Fruit fly (Drosophila melanogaster): Measurements from ENCODE around the gene CG31464.

CG31464 gene

DNA sequence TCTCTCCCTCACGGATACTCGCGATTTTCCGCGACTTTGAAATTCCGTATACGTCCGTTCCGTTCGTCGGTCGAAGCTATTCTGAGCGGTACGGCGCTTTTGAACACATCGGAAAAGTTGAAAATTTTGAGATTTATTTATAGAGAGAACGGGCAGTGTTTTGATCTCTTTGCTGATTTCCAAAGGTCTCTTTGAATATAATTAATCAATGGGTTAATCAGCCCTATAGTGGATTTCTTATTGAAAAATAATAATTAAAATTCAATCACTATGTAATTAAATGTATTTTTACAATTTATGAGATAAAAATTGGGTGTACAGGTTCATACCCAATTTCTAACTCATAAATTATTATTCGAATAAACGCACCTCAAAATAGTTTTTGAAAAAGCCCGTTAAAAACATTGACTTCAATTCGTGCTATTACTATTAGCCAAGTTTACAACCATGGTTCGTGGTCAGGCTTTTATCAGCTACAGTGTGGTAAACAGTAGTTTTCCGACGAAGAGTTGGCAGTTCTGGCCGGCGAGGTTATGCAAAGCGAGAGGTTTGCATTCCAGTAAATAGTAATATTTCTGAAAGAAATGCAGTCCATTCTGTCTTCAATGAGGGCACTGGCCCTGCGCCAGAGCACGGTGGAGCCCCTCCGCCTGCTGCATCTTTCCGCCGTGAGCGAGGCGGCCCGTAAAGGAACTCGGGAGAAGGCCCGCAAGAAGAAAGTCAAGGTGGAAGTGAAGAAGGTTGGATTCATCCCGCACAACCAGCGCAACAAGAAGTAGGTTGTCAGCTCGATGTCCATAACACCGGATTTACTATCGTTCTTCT lies 10.1 kb downstream of the CG31464 start, which contains the start of the genes CG9626 and mRpL1 (continued):
- TF ChIP-seq amos (GFP tag; IDR thresholded peaks at IDR 0.05; ENCODE audit: partially characterized antibody) (peak; percentile 35; the same call in 1 of the 2 replicates), CG14710 (tag; optimal IDR thresholded peaks at IDR 0.05) (peak; percentile 76), CG14667 (GFP tag; IDR thresholded peaks at IDR 0.05) (no peak), Dll (GFP tag; IDR thresholded peaks at IDR 0.05; ENCODE audit: partially characterized antibody) (0 out of 4 replicates have a peak, but pooled peaks have one; percentile 13), fu2 (GFP tag; optimal IDR thresholded peaks at IDR 0.05) (peak; percentile 5), Sry-β (GFP tag; optimal IDR thresholded peaks at IDR 0.05) (no peak), ttk (GFP tag; IDR thresholded peaks at IDR 0.05) (no peak), CG8281 (tag; optimal IDR thresholded peaks at IDR 0.05) (peak; percentile 75), ci (GFP tag; IDR thresholded peaks at IDR 0.05) (peak; percentile 28; the same call in 1 of the 3 replicates), Med (GFP tag) (peak; percentile 86), jumu (GFP tag; optimal IDR thresholded peaks at IDR 0.05) (peak; percentile 21), ind (GFP tag; optimal IDR thresholded peaks at IDR 0.05) (no peak), ranshi (GFP tag; IDR thresholded peaks at IDR 0.05) (0 out of 2 replicates have a peak, but pooled peaks have one; percentile 35), p53 (GFP tag; optimal IDR thresholded peaks at IDR 0.05) (peak; percentile 5), Myb (GFP tag; optimal IDR thresholded peaks at IDR 0.05) (peak; percentile 99), nmo (GFP tag; optimal IDR thresholded peaks at IDR 0.05) (peak; percentile 57), CrebB (tag; optimal IDR thresholded peaks at IDR 0.05) (peak; percentile 19), CG12391 (tag; optimal IDR thresholded peaks at IDR 0.05) (peak; percentile 34), Max (GFP tag; optimal IDR thresholded peaks at IDR 0.05) (peak; percentile 8), lmd (GFP tag; IDR thresholded peaks at IDR 0.05) (0 out of 2 replicates have a peak, but pooled peaks have one; percentile 12), eve (GFP tag; optimal IDR thresholded peaks at IDR 0.05) (no peak), CG17829 (tag; optimal IDR thresholded peaks at IDR 0.05) (peak; percentile 45), CG17186 (GFP tag; optimal IDR thresholded peaks at IDR 0.05) (peak; percentile 64), CG8924 (tag; optimal IDR thresholded peaks at IDR 0.05) (no peak), CG10267 (tag; optimal IDR thresholded peaks at IDR 0.05) (peak; percentile 94), zen (tag; optimal IDR thresholded peaks at IDR 0.05) (peak; percentile 63), CG7928 (GFP tag; optimal IDR thresholded peaks at IDR 0.05) (peak; percentile 19), CG10979 (tag; optimal IDR thresholded peaks at IDR 0.05) (peak; percentile 3), CG34224 (GFP tag; IDR thresholded peaks at IDR 0.05; ENCODE audit: partially characterized antibody) (peak; percentile 30; the same call in 1 of the 3 replicates), Nf-YA (GFP tag; IDR thresholded peaks at IDR 0.05) (no peak), CG4617 (GFP tag; optimal IDR thresholded peaks at IDR 0.05; ENCODE audit: borderline replicate concordance) (peak; percentile 92), Ets65A (GFP tag) (peak; percentile 95), Bgb (GFP tag; IDR thresholded peaks at IDR 0.05; ENCODE audit: partially characterized antibody) (0 out of 2 replicates have a peak, but pooled peaks have one; percentile 23), Poxn (GFP tag; IDR thresholded peaks at IDR 0.05) (no peak), CG12155 (GFP tag; optimal IDR thresholded peaks at IDR 0.05) (peak; percentile 35), tll (GFP tag; optimal IDR thresholded peaks at IDR 0.05) (peak in 1 of 2 experiments; percentile 89), CG9609 (GFP tag; optimal IDR thresholded peaks at IDR 0.05) (peak; percentile 10), trem (tag; optimal IDR thresholded peaks at IDR 0.05) (peak; percentile 100), esg (GFP tag; conservative IDR thresholded peaks at IDR 0.05) (no peak), pita (GFP tag; optimal IDR thresholded peaks at IDR 0.05) (peak; percentile 94), Deaf1 (tag; optimal IDR thresholded peaks at IDR 0.05) (peak; percentile 58), CG1602 (GFP tag; optimal IDR thresholded peaks at IDR 0.05) (no peak), CG10147 (GFP tag; optimal IDR thresholded peaks at IDR 0.05) (no peak), CG6654 (GFP tag; optimal IDR thresholded peaks at IDR 0.05) (no peak), Dad (GFP tag; optimal IDR thresholded peaks at IDR 0.05) (peak; percentile 34), dpn (GFP tag; optimal IDR thresholded peaks at IDR 0.05) (peak in 1 of 2 experiments; percentile 43), CG7786 (GFP tag; optimal IDR thresholded peaks at IDR 0.05) (peak; percentile 9), CG15011 (GFP tag; optimal IDR thresholded peaks at IDR 0.05) (no peak)
